Worm (Caenorhabditis elegans) whole organism, L4/young adult: Measurements from ENCODE around the gene nduf-2.2.

Experiments used
- dao-5 ChIP-seq: sonication (generic microtip); optimal IDR thresholded peaks from 2 replicates; lab custom pipeline; 2016; ENCODE audit warnings: missing genotype, missing genetic modification characterization, moderate library complexity, missing compliant biosample characterization
- him-1 ChIP-seq: sonication (generic microtip); optimal IDR thresholded peaks from 2 replicates; lab custom pipeline; 2016; ENCODE audit warnings: missing genotype, missing genetic modification reagents, missing genetic modification characterization, missing compliant biosample characterization

DNA sequence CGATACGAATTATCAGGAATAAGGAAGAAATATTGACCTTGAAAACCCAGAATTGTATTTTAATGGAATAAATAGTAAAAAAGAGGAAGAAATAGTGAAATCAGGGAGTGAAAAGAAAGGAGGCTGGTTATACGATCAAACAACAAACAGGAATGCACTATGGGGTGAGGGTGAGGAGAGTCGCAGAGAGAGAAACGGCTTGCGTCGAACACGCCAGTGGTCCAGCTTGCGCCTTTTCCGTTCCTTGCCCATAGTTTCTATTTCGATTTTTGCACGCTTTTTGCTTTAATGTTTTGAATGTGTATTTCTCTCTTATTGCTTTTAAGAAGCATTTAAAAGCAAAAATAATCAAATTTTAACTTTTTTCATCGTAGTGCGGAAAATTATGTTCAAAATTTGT, 11.4 kb upstream of the nduf-2.2 start:
- TF ChIP-seq him-1 (tag; lab: Kevin White, UChicago) (no peak), dao-5 (tag; lab: Kevin White, UChicago) (no peak)
